Worm (Caenorhabditis elegans): ENCODE results near the gene ZK418.7.

DNA sequence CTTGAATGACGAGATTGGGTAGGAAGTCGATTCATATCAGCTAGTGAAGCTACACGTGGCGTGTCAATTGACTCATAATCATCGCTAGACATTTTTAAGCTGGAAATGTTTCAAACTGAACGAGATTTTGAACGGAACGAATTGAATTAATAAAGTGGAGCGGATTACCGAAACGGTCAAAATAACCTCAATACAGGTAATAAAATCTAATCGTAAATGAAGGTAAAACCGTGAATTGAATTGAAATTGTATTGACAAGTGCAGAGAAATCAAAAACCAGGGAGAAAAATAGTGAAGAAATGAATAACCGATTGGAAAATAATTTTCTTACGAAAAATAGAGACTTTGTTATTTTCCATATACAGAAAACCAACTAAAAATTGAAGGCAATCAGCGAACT is 51.5 kb downstream of the ZK418.7 start, which contains the start of gene cyk-1:
- TF ChIP-seq D2030.7 (GFP tag; IDR thresholded peaks at IDR 0.05) (no peak), akir-1 (GFP tag; optimal IDR thresholded peaks at IDR 0.05) (no peak), unc-62 (GFP tag; optimal IDR thresholded peaks at IDR 0.05) (no peak), ztf-25 (GFP tag; IDR thresholded peaks at IDR 0.05) (no peak), tbx-9 (tag; optimal IDR thresholded peaks at IDR 0.05; ENCODE audit: borderline replicate concordance) (no peak), pha-4 (tag; optimal IDR thresholded peaks at IDR 0.05) (no peak), hlh-12 (tag; optimal IDR thresholded peaks at IDR 0.05) (no peak), ceh-79 (tag; optimal IDR thresholded peaks at IDR 0.05) (no peak), lag-1 (GFP tag; IDR thresholded peaks at IDR 0.05) (no peak), ceh-58 (GFP tag; IDR thresholded peaks at IDR 0.05) (no peak), C17E4.6 (GFP tag; IDR thresholded peaks at IDR 0.05) (no peak), ztf-6 (GFP tag; IDR thresholded peaks at IDR 0.05) (no peak), Y67H2A.10 (GFP tag; conservative IDR thresholded peaks at IDR 0.05) (no peak), madf-6 (GFP tag; IDR thresholded peaks at IDR 0.05) (no peak)
